Worm (Caenorhabditis elegans) whole organism, young adult: ENCODE results near the gene Y60A3A.8.
A peak's percentile ranks its signal among the peaks of the same experiment; 100 is the strongest.

Source experiments
- B0035.1 ChIP-seq: sonication (generic microtip); optimal IDR thresholded peaks from 2 replicates; lab custom pipeline; 2016; ENCODE audit warnings: missing genetic modification characterization, mild to moderate bottlenecking, missing compliant biosample characterization, missing genotype, missing genetic modification reagents
- D2030.7 ChIP-seq: fragments of 200-800 bp; sonication (Bioruptor generic); IDR thresholded peaks from 2 replicates; pipeline ENCODE4 v1.3.6; 2022; ENCODE audit warnings: missing genetic modification reagents, missing genetic modification characterization, missing compliant biosample characterization
- F23B12.7 ChIP-seq: sonication (generic microtip); optimal IDR thresholded peaks from 2 replicates; lab custom pipeline; 2017; ENCODE audit warnings: missing genetic modification characterization, mild to moderate bottlenecking, missing compliant biosample characterization, antibody characterized with exemption, moderate library complexity; ENCODE audit not compliant: insufficient read depth
- F33H1.4 ChIP-seq: fragments of 200-800 bp; sonication (Bioruptor generic); IDR thresholded peaks from 2 replicates; pipeline ENCODE4 v1.3.6; 2022; ENCODE audit warnings: missing genetic modification reagents, missing genetic modification characterization, missing compliant biosample characterization
- F52B5.7 ChIP-seq: sonication (generic microtip); optimal IDR thresholded peaks from 2 replicates; lab custom pipeline; 2016; ENCODE audit warnings: mild to moderate bottlenecking, missing genetic modification characterization, missing compliant biosample characterization
- Y56A3A.18 ChIP-seq: fragments of 200-800 bp; sonication (Bioruptor generic); IDR thresholded peaks from 2 replicates; pipeline ENCODE4 v1.3.6; 2022; ENCODE audit warnings: missing genetic modification reagents, missing genetic modification characterization, missing compliant biosample characterization
- ama-1 ChIP-seq, 3 experiments: fragments of 150-350 bp in 1 of 3; sonication (generic microtip) in 2 of 3; optimal IDR thresholded peaks; 2 replicates each; lab custom pipeline; 2014 to 2018; ENCODE audit warnings: missing biosample characterization in 2 of 3, missing genetic modification characterization in 2 of 3, missing genetic modification reagents in 2 of 3
- attf-5 ChIP-seq: fragments of 200-800 bp; sonication (Bioruptor generic); optimal IDR thresholded peaks from 2 replicates; lab custom pipeline; 2018; ENCODE audit warnings: mild to moderate bottlenecking, missing genetic modification characterization, missing compliant biosample characterization
- bed-1 ChIP-seq: fragments of 200-800 bp; sonication (Bioruptor generic); IDR thresholded peaks from 2 replicates; pipeline ENCODE4 v1.3.6; 2022; ENCODE audit warnings: missing genetic modification reagents, missing genetic modification characterization, missing compliant biosample characterization
- ceh-79 ChIP-seq: sonication (generic microtip); optimal IDR thresholded peaks from 2 replicates; lab custom pipeline; 2017; ENCODE audit warnings: mild to moderate bottlenecking, missing genetic modification characterization, missing compliant biosample characterization
- chd-7 ChIP-seq: sonication (generic microtip); optimal IDR thresholded peaks from 2 replicates; lab custom pipeline; 2016; ENCODE audit warnings: mild to moderate bottlenecking, missing genetic modification characterization, moderate library complexity, missing compliant biosample characterization
- dox-1 ChIP-seq: fragments of 200-800 bp; sonication (Bioruptor generic); IDR thresholded peaks from 2 replicates; pipeline ENCODE4 v1.3.6; 2022; ENCODE audit warnings: missing genetic modification reagents, missing genetic modification characterization, missing compliant biosample characterization
- egl-44 ChIP-seq: fragments of 200-800 bp; sonication (Bioruptor generic); IDR thresholded peaks from 2 replicates; pipeline ENCODE4 v1.3.6; 2022; ENCODE audit warnings: missing genetic modification reagents, missing genetic modification characterization, missing compliant biosample characterization
- fkh-3 ChIP-seq: sonication (generic microtip); optimal IDR thresholded peaks from 2 replicates; lab custom pipeline; 2016; ENCODE audit warnings: mild to moderate bottlenecking, missing genetic modification characterization, missing compliant biosample characterization
- him-1 ChIP-seq: sonication (generic microtip); optimal IDR thresholded peaks from 2 replicates; lab custom pipeline; 2016; ENCODE audit warnings: missing genotype, missing genetic modification reagents, missing genetic modification characterization, missing compliant biosample characterization
- madf-10 ChIP-seq: sonication (generic microtip); optimal IDR thresholded peaks from 2 replicates; lab custom pipeline; 2016; ENCODE audit warnings: mild to moderate bottlenecking, missing genetic modification characterization, missing compliant biosample characterization
- madf-8 ChIP-seq: fragments of 200-800 bp; sonication (Bioruptor generic); conservative IDR thresholded peaks from 2 replicates; pipeline ENCODE4 v1.3.6; 2022; ENCODE audit warnings: missing genetic modification reagents, missing genetic modification characterization, missing compliant biosample characterization
- nfyb-1 ChIP-seq: fragments of 200-800 bp; sonication (Bioruptor generic); IDR thresholded peaks from 2 replicates; pipeline ENCODE4 v1.3.6; 2022; ENCODE audit warnings: missing genetic modification reagents, missing genetic modification characterization, missing compliant biosample characterization
- nhr-120 ChIP-seq: fragments of 200-800 bp; sonication (Bioruptor generic); IDR thresholded peaks from 2 replicates; pipeline ENCODE4 v1.3.6; 2022; ENCODE audit warnings: missing genetic modification characterization, missing compliant biosample characterization
- nhr-80 ChIP-seq: sonication (generic microtip); optimal IDR thresholded peaks from 2 replicates; lab custom pipeline; 2016; ENCODE audit warnings: missing genetic modification characterization, missing compliant biosample characterization
- pbrm-1 ChIP-seq: fragments of 200-800 bp; sonication (Bioruptor generic); IDR thresholded peaks from 2 replicates; pipeline ENCODE4 v1.3.6; 2022; ENCODE audit warnings: missing genetic modification reagents, missing genetic modification characterization, missing compliant biosample characterization
- rec-8 ChIP-seq, 2 experiments: sonication (generic microtip); optimal IDR thresholded peaks; 2 replicates each; lab custom pipeline; 2016; ENCODE audit warnings: mild to moderate bottlenecking in 2 of 2, missing genetic modification characterization in 2 of 2, missing genetic modification reagents in 2 of 2, missing genotype in 2 of 2, missing biosample characterization in 1 of 2, missing compliant biosample characterization in 1 of 2, moderate library complexity in 1 of 2
- repo-1 ChIP-seq: sonication (generic microtip); optimal IDR thresholded peaks from 2 replicates; lab custom pipeline; 2017; ENCODE audit warnings: mild to moderate bottlenecking, missing genetic modification characterization, missing compliant biosample characterization
- snpc-1.1 ChIP-seq: sonication (generic microtip); optimal IDR thresholded peaks from 2 replicates; lab custom pipeline; 2017; ENCODE audit warnings: missing genetic modification characterization, mild to moderate bottlenecking, missing compliant biosample characterization, antibody characterized with exemption, moderate library complexity, missing genotype, missing genetic modification reagents; ENCODE audit not compliant: insufficient read depth
- snpc-1.3 ChIP-seq: sonication (generic microtip); optimal IDR thresholded peaks from 2 replicates; lab custom pipeline; 2017; ENCODE audit warnings: missing genetic modification characterization, mild to moderate bottlenecking, missing compliant biosample characterization, antibody characterized with exemption, moderate library complexity, missing genotype, missing genetic modification reagents; ENCODE audit not compliant: insufficient read depth
- snpc-4 ChIP-seq, 5 experiments: fragments of 150-350 bp in 1 of 5; sonication (generic microtip) in 4 of 5; optimal IDR thresholded peaks; 2 replicates each; lab custom pipeline; 2014 to 2018; ENCODE audit warnings: missing genetic modification characterization in 5 of 5, missing biosample characterization in 3 of 5, antibody characterized with exemption in 2 of 5, mild to moderate bottlenecking in 2 of 5, missing compliant biosample characterization in 2 of 5, missing genotype in 2 of 5, moderate library complexity in 2 of 5, missing genetic modification reagents in 1 of 5
- tbp1 ChIP-seq: fragments of 200-800 bp; sonication (Bioruptor generic); optimal IDR thresholded peaks from 2 replicates; lab custom pipeline; 2018; ENCODE audit warnings: mild to moderate bottlenecking, missing genetic modification characterization, missing compliant biosample characterization
- tbx-9 ChIP-seq: sonication (generic microtip); optimal IDR thresholded peaks from 2 replicates; lab custom pipeline; 2016; ENCODE audit warnings: borderline replicate concordance, missing genetic modification characterization, inconsistent platforms, missing compliant biosample characterization
- tlf-1 ChIP-seq: fragments of 200-800 bp; sonication (Bioruptor generic); optimal IDR thresholded peaks from 2 replicates; lab custom pipeline; 2018; ENCODE audit warnings: mild to moderate bottlenecking, missing genetic modification characterization, missing compliant biosample characterization
- unc-62 ChIP-seq: fragments of 150-350 bp; optimal IDR thresholded peaks from 2 replicates; lab custom pipeline; 2014; ENCODE audit warnings: missing biosample characterization, missing genetic modification reagents, missing genetic modification characterization
- ztf-22 ChIP-seq: fragments of 200-800 bp; sonication (Bioruptor generic); optimal IDR thresholded peaks from 2 replicates; lab custom pipeline; 2018; ENCODE audit warnings: mild to moderate bottlenecking, missing genetic modification characterization, moderate library complexity, missing compliant biosample characterization
- ztf-26 ChIP-seq: sonication (generic microtip); optimal IDR thresholded peaks from 2 replicates; lab custom pipeline; 2017; ENCODE audit warnings: missing genetic modification characterization, missing compliant biosample characterization
- ztf-3 ChIP-seq: fragments of 200-800 bp; sonication (Bioruptor generic); optimal IDR thresholded peaks from 2 replicates; lab custom pipeline; 2018; ENCODE audit warnings: mild to moderate bottlenecking, missing genetic modification characterization, missing compliant biosample characterization

Gene Y60A3A.8

DNA sequence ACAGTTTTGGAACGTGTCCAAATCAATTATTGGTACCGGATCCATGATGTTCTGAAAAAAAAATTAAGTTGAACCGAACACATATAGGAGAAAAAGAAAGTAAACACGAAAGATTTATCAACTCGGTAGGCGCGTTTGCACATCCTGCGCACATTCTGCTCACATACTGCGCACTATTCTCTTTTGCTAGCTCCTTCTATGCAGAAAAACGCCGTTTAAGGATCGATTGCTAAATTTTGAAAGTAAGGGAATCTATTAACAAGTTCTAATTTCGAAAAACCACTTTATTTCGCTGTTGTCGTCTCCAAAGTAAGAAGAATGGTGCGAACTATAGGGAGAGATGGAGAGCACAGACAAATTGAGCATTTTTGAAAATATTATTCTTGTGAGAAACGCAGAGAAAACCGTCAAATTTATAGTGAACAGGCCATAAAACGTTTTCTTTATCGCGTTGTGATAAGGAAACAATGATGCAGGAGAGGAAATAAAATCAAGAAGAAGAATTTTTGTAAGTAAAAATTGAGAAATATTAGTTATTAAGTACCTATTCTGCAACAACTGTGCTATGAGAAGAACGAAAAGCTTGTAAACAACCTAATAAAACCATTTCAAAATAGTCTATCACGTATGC, 32.2 kb downstream of the Y60A3A.8 start, which contains the start of gene Y60A3A.24:
Gene Y60A3A.24 (minus strand): TSS at position 51 of the 631 bp plus-strand sequence.
- TF ChIP-seq Y56A3A.18 (GFP tag; lab: Robert Waterston, UW) (no peak), ztf-22 (GFP tag; lab: Kevin White, UChicago) (no peak), nhr-80 (peak; percentile 76), attf-5 (GFP tag; lab: Kevin White, UChicago) (peak; percentile 37)

DNA sequence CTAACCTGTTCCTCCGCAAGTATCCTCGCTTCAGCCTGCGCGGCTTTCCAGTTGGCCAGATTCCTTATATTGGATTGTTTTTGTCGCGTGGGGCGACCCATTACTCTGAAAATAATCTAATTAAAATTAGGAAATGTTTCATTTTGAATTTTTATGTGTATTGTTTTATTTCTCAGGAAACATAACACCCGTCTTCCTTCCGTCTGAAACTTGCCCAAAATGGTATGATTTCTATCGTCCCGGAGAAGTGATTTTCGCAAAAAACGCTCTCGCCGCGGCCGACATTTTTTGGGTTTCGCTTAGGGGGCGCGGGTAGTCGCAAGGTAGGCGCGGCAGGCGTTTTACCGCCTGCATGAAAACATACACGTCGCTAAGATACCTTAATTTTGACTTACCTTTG, 36.4 kb downstream of the Y60A3A.8 start, which contains the start of gene clec-260:
Gene clec-260 (minus strand): TSS at position 101 of the 400 bp plus-strand sequence.
- TF ChIP-seq dox-1 (GFP tag; lab: Robert Waterston, UW) (no peak), tbx-9 (tag; lab: Kevin White, UChicago) (no peak), ceh-79 (no peak), ama-1 (optimal IDR thresholded peaks at IDR 0.05; lab: Kevin White, UChicago) (no peak), ama-1 (GFP tag; optimal IDR thresholded peaks at IDR 0.05; lab: Kevin White, UChicago) (no peak), rec-8 (tag; optimal IDR thresholded peaks at IDR 0.05; lab: Kevin White, UChicago) (no peak), pbrm-1 (GFP tag; lab: Robert Waterston, UW) (no peak), egl-44 (GFP tag; lab: Robert Waterston, UW) (no peak), tbp1 (GFP tag; lab: Kevin White, UChicago) (no peak), madf-10 (tag; lab: Kevin White, UChicago) (no peak), tlf-1 (GFP tag; lab: Kevin White, UChicago) (no peak), unc-62 (no peak), madf-8 (GFP tag; lab: Robert Waterston, UW) (no peak), ztf-26 (tag; lab: Kevin White, UChicago) (no peak), D2030.7 (GFP tag; lab: Robert Waterston, UW) (no peak), nfyb-1 (GFP tag; lab: Robert Waterston, UW) (no peak), B0035.1 (tag; lab: Kevin White, UChicago) (no peak), him-1 (no peak), repo-1 (no peak), snpc-1.3 (no peak), fkh-3 (tag; lab: Kevin White, UChicago) (no peak)

DNA sequence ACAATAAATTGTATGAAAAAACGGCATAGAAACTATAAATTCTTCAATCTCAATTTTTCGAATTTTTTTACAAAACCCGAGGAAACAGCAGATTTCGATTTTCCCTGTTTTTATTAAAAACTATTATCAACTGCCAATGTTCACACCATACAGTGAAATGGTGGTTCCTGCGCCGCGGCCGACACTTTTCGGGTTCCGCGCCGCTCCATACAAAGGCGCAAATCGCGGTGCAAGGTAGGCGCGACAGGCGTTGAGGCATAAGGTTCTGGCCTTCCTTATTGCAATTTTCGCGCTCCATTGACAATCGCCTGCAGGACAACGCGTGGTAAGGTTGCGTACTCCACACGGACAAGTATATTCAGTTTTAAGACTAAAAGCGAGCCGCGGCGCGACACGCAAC, 37.0 kb downstream of the Y60A3A.8 start:
- TF ChIP-seq F52B5.7 (tag; lab: Kevin White, UChicago), result no peak
- no peak for TF ChIP-seq F23B12.7
- TF ChIP-seq B0035.1 (tag; lab: Kevin White, UChicago), result no peak
- no peak for TF ChIP-seq snpc-4 (GFP tag; optimal IDR thresholded peaks at IDR 0.05; lab: Kevin White, UChicago)
- TF ChIP-seq snpc-4 (tag; optimal IDR thresholded peaks at IDR 0.05; lab: Kevin White, UChicago), result peak in 2 of 4 experiments; percentile 69 to 75
- TF ChIP-seq rec-8 (tag; optimal IDR thresholded peaks at IDR 0.05; lab: Kevin White, UChicago), result no peak
- TF ChIP-seq bed-1 (GFP tag; lab: Robert Waterston, UW), result 0 out of 2 replicates have a peak, but pooled peaks have one; percentile 52
- TF ChIP-seq snpc-1.1 (tag; lab: Kevin White, UChicago), result peak; percentile 58

DNA sequence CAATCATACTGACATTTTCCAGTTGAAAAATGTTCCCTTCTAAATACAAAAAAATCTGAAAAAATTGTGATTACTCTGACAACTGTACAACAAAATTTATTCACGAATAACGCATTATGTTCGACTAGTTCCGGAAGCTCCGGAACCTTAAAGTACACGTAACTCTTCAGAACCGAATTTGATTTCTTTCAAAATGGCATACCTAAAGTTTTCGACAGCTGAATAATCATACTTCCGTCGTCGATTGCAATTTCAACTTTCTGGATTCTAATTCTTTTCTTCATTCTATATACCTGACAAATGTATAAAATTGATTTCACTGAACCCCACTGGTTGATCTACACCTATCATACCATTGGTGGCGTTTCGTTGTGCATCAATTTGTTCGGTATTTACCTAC, 37.9 kb downstream of the Y60A3A.8 start, which contains the start of gene sri-67:
Gene sri-67 (plus strand): TSS at position 301 of the 400 bp plus-strand sequence.
- TF ChIP-seq nhr-120 (GFP tag; lab: Robert Waterston, UW), result no peak
- no peak for TF ChIP-seq chd-7
- TF ChIP-seq ztf-3 (GFP tag; lab: Kevin White, UChicago), result no peak
- TF ChIP-seq ztf-26 (tag; lab: Kevin White, UChicago), result no peak
- no peak for TF ChIP-seq dox-1 (GFP tag; lab: Robert Waterston, UW)
- no peak for TF ChIP-seq F33H1.4 (GFP tag; lab: Robert Waterston, UW)
